Worm (Caenorhabditis elegans) whole organism, L3 larva: ENCODE data around the gene odr-8.

ENCODE experiments used
- ZK546.5 ChIP-seq: sonication (generic microtip); optimal IDR thresholded peaks from 2 replicates; lab custom pipeline; 2017; ENCODE audit warnings: missing biosample characterization, missing genetic modification characterization
- aly-2 ChIP-seq: fragments of 150-350 bp; optimal IDR thresholded peaks from 2 replicates; lab custom pipeline; 2014; ENCODE audit warnings: missing biosample characterization, missing genetic modification characterization
- lin-15B ChIP-seq: fragments of 150-350 bp; optimal IDR thresholded peaks from 2 replicates; lab custom pipeline; 2014; ENCODE audit warnings: missing biosample characterization, missing genetic modification characterization
- nhr-12 ChIP-seq: fragments of 150-350 bp; optimal IDR thresholded peaks from 2 replicates; lab custom pipeline; 2014; ENCODE audit warnings: missing biosample characterization, missing genetic modification characterization
- unc-39 ChIP-seq: sonication (generic microtip); optimal IDR thresholded peaks from 4 replicates; lab custom pipeline; 2017; ENCODE audit warnings: missing biosample characterization, missing genetic modification characterization
- zag-1 ChIP-seq: fragments of 150-350 bp; optimal IDR thresholded peaks from 2 replicates; lab custom pipeline; 2014; ENCODE audit warnings: missing biosample characterization, missing genetic modification characterization

ce11 chrIV:6622142-6622541, 39.6 kb upstream of the odr-8 start:
- TF ChIP-seq ZK546.5 (no peak), unc-39 (tag; lab: Kevin White, UChicago) (no peak), lin-15B (tag; lab: Kevin White, UChicago) (no peak), zag-1 (tag; lab: Kevin White, UChicago) (no peak), nhr-12 (no peak), aly-2 (tag; lab: Kevin White, UChicago) (no peak)
